Fruit fly (Drosophila melanogaster) whole organism, prepupa: Measurements from ENCODE around the gene Pcif1.

Experiments used
- CG16779 ChIP-seq: fragments of 200-800 bp; sonication (Bioruptor generic); optimal IDR thresholded peaks from 3 replicates; lab custom pipeline; 2017; ENCODE audit warnings: missing biosample characterization, mild to moderate bottlenecking, missing genetic modification characterization
- CG6854 ChIP-seq: fragments of 200-800 bp; sonication (Bioruptor generic); optimal IDR thresholded peaks from 2 replicates; lab custom pipeline; 2017; ENCODE audit warnings: missing biosample characterization, mild to moderate bottlenecking, missing genetic modification characterization
- CG8319 ChIP-seq: fragments of 200-800 bp; sonication (Bioruptor generic); optimal IDR thresholded peaks from 3 replicates; lab custom pipeline; 2016; ENCODE audit warnings: missing biosample characterization, missing genetic modification characterization
- Gug ChIP-seq: fragments of 200-800 bp; sonication (Bioruptor generic); IDR thresholded peaks from 2 replicates; pipeline ENCODE4 v1.3.6; 2022; ENCODE audit warnings: missing biosample characterization, missing genetic modification characterization
- Sox15 ChIP-seq: fragments of 200-800 bp; sonication (Bioruptor generic); optimal IDR thresholded peaks from 3 replicates; lab custom pipeline; 2016; ENCODE audit warnings: missing biosample characterization, missing genetic modification characterization
- fkh ChIP-seq: fragments of 200-800 bp; sonication (Bioruptor generic); optimal IDR thresholded peaks from 3 replicates; lab custom pipeline; 2017; ENCODE audit warnings: missing biosample characterization, mild to moderate bottlenecking, missing genetic modification characterization, moderate library complexity
- net ChIP-seq: fragments of 200-800 bp; sonication (Bioruptor generic); optimal IDR thresholded peaks from 3 replicates; lab custom pipeline; 2016; ENCODE audit warnings: missing biosample characterization, missing genetic modification characterization
- vri ChIP-seq: fragments of 200-800 bp; sonication (Bioruptor generic); optimal IDR thresholded peaks from 3 replicates; lab custom pipeline; 2016; ENCODE audit warnings: missing biosample characterization, mild to moderate bottlenecking, missing genetic modification characterization

dm6 chr3L:20758583-20758982, 27.4 kb downstream of the Pcif1 start, which contains the start of gene CG43251:
- TF ChIP-seq Sox15 (GFP tag; lab: Kevin White, UChicago) (no peak), CG6854 (no peak), vri (GFP tag; lab: Kevin White, UChicago) (no peak), CG16779 (no peak), fkh (GFP tag; lab: Kevin White, UChicago) (no peak), CG8319 (no peak), net (no peak), Gug (no peak)
